Worm (Caenorhabditis elegans) whole organism, mixed stage, embryonic: ENCODE measurements around the gene ttr-2.

ENCODE experiments used
- nhr-237 ChIP-seq: fragments of 150-350 bp; optimal IDR thresholded peaks from 2 replicates; lab custom pipeline; 2014; ENCODE audit warnings: missing biosample characterization, missing genetic modification characterization
- unc-39 ChIP-seq: fragments of 150-350 bp; optimal IDR thresholded peaks from 2 replicates; lab custom pipeline; 2014; ENCODE audit warnings: missing biosample characterization, missing genetic modification characterization
- unc-62 ChIP-seq: fragments of 150-350 bp; optimal IDR thresholded peaks from 2 replicates; lab custom pipeline; 2014; ENCODE audit warnings: missing biosample characterization, missing genetic modification reagents, missing genetic modification characterization

DNA sequence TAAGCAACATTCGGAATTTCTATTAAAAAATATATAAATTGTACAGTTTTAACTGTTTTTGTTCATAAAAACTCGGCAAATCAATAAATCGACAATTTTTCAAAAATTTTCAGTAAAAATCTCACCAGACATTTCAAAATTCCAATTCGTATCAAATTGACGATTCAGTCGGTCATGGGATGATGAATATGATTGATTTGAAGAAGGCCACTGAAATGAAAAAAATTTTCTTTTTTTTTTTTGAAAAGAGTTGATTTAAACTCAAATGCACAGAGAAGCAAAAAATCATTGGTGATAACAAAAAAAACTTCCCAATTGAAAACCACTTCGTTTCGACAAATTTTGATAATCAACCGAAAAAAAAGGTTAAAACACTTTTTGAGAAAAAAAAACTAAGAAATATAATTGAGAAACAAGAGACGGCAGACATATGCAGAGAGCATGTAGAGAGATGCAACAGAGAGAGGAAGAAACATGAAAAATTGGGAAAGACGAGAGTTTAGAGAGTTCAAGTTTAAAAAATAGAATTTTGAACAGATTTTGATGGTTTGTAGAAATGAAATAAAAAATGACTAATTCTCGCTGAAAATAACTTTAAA lies 23.8 kb upstream of the ttr-2 start:
- no peak for TF ChIP-seq nhr-237 (tag; lab: Kevin White, UChicago)
- TF ChIP-seq unc-39 (tag; lab: Kevin White, UChicago) = no peak
- no peak for TF ChIP-seq unc-62 (GFP tag; lab: Kevin White, UChicago)
